Worm (Caenorhabditis elegans): ENCODE measurements around the gene C54D10.9.

- TF ChIP-seq pha-4 (tag; optimal IDR thresholded peaks at IDR 0.05) (no peak), nhr-237 (tag; optimal IDR thresholded peaks at IDR 0.05) (no peak), fkh-10 (GFP tag; optimal IDR thresholded peaks at IDR 0.05) (no peak), nhr-25 (tag; optimal IDR thresholded peaks at IDR 0.05) (no peak), eor-1 (tag; optimal IDR thresholded peaks at IDR 0.05) (no peak), snpc-4 (tag; optimal IDR thresholded peaks at IDR 0.05) (no peak), unc-39 (tag; optimal IDR thresholded peaks at IDR 0.05) (no peak), jun-1 (tag; optimal IDR thresholded peaks at IDR 0.05) (no peak), zag-1 (tag; optimal IDR thresholded peaks at IDR 0.05) (no peak), ceh-9 (tag; optimal IDR thresholded peaks at IDR 0.05) (no peak), egl-27 (tag; optimal IDR thresholded peaks at IDR 0.05) (no peak), R02D3.7 (tag; optimal IDR thresholded peaks at IDR 0.05) (no peak), aly-2 (tag; optimal IDR thresholded peaks at IDR 0.05) (no peak), hmg-11 (tag; optimal IDR thresholded peaks at IDR 0.05) (no peak)
Observed at ce11 chrV:12415656-12416055, 31.3 kb upstream of the C54D10.9 start, which contains the start of gene cdr-2.

Measured in whole organism, L3 larva.